Worm (Caenorhabditis elegans) whole organism, midembryonic: ENCODE results near the gene Y113G7A.22.

Source experiments
- T22C8.4 ChIP-seq: fragments of 200-800 bp; sonication (Bioruptor generic); IDR thresholded peaks from 2 replicates; pipeline ENCODE4 v1.3.6; 2022; ENCODE audit warnings: missing genetic modification characterization, missing compliant biosample characterization
- cog-1 ChIP-seq: sonication (generic microtip); optimal IDR thresholded peaks from 2 replicates; lab custom pipeline; 2016; ENCODE audit warnings: missing genetic modification characterization, missing compliant biosample characterization
- flt-1 ChIP-seq: fragments of 200-800 bp; sonication (Bioruptor generic); IDR thresholded peaks from 2 replicates; pipeline ENCODE4 v1.3.6; 2022; ENCODE audit warnings: missing genetic modification characterization, missing compliant biosample characterization
- klf-2 ChIP-seq: fragments of 200-800 bp; sonication (Bioruptor generic); conservative IDR thresholded peaks from 2 replicates; pipeline ENCODE4 v1.3.6; 2022; ENCODE audit warnings: missing genetic modification reagents, missing genetic modification characterization, missing compliant biosample characterization
- med-1 ChIP-seq: sonication (generic microtip); optimal IDR thresholded peaks from 2 replicates; lab custom pipeline; 2017; ENCODE audit warnings: missing genetic modification characterization, mild to moderate bottlenecking, missing compliant biosample characterization, antibody characterized with exemption, missing genetic modification reagents; ENCODE audit not compliant: insufficient read depth
- ref-1 ChIP-seq: fragments of 200-800 bp; sonication (Bioruptor generic); conservative IDR thresholded peaks from 2 replicates; pipeline ENCODE4 v1.3.6; 2022; ENCODE audit warnings: missing genetic modification reagents, missing genetic modification characterization, missing compliant biosample characterization
- ztf-29 ChIP-seq: fragments of 200-800 bp; sonication (Bioruptor generic); IDR thresholded peaks from 2 replicates; pipeline ENCODE4 v1.3.6; 2022; ENCODE audit warnings: missing genetic modification reagents, missing genetic modification characterization, missing compliant biosample characterization

DNA sequence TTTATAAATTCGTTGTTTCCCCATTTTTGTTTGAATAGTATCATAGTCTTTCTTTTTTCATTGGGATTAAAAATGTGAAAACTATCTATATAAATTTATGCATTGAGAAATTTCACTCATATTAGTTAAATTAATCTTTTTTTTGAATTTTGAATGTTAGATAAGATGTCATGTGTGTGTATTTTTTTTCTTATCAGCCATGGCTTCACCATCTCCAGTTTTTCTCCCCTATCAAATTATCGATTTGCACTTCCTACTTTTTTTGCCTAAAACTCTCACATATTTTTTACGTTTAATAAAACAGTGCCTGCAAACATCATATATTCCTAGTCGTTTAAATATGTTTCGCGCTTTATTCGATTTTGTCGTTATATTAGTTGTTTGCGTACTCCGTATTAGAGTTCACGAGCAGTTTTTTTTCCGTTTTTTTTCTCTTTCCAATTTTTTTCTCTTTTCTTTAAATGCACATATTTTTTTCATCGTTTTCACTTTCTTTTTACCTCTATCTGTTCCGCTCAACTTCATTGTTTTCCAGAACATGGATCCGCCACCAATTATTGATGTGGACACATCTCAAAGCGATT, 12.6 kb upstream of the Y113G7A.22 start, which contains the start of gene Y113G7A.13:
- TF ChIP-seq ztf-29 (GFP tag; lab: Robert Waterston, UW) (no peak), med-1 (GFP tag; lab: Kevin White, UChicago) (no peak), flt-1 (GFP tag; lab: Robert Waterston, UW) (no peak), T22C8.4 (no peak), cog-1 (tag; lab: Kevin White, UChicago) (no peak), klf-2 (no peak), ref-1 (no peak)
